Fruit fly (Drosophila melanogaster) whole organism, prepupa: ENCODE results near the gene CG12560.

Experiments
- CG7368 ChIP-seq: fragments of 200-800 bp; sonication (Bioruptor generic); optimal IDR thresholded peaks from 3 replicates; lab custom pipeline; 2016; ENCODE audit warnings: missing biosample characterization, missing genetic modification characterization
- Lpt ChIP-seq: fragments of 200-800 bp; sonication (Bioruptor generic); optimal IDR thresholded peaks from 3 replicates; lab custom pipeline; 2016; ENCODE audit warnings: missing biosample characterization, missing genetic modification characterization
- Met ChIP-seq: fragments of 200-800 bp; sonication (Bioruptor generic); optimal IDR thresholded peaks from 3 replicates; lab custom pipeline; 2016; ENCODE audit warnings: missing biosample characterization, missing genetic modification characterization
- OdsH ChIP-seq: fragments of 200-800 bp; sonication (Bioruptor generic); optimal IDR thresholded peaks from 3 replicates; lab custom pipeline; 2016; ENCODE audit warnings: missing biosample characterization, missing genetic modification characterization
- dac ChIP-seq: fragments of 200-800 bp; sonication (Bioruptor generic); optimal IDR thresholded peaks from 2 replicates; lab custom pipeline; 2017; ENCODE audit warnings: missing biosample characterization, mild to moderate bottlenecking, missing genetic modification characterization
- ss ChIP-seq, 2 experiments: fragments of 200-800 bp; sonication (Bioruptor generic); optimal IDR thresholded peaks; 2 replicates in 1 of 2; 3 replicates in 1 of 2; lab custom pipeline; 2017 to 2018; ENCODE audit warnings: mild to moderate bottlenecking in 2 of 2, missing biosample characterization in 2 of 2, missing genetic modification characterization in 2 of 2, moderate library complexity in 1 of 2
- svp ChIP-seq: fragments of 200-800 bp; sonication (Bioruptor generic); peaks from one replicate; lab custom pipeline; 2016; ENCODE audit warnings: missing biosample characterization, missing genetic modification characterization
- topi ChIP-seq: fragments of 200-800 bp; sonication (Bioruptor generic); optimal IDR thresholded peaks from 3 replicates; lab custom pipeline; 2016; ENCODE audit warnings: missing biosample characterization, missing genetic modification characterization

DNA sequence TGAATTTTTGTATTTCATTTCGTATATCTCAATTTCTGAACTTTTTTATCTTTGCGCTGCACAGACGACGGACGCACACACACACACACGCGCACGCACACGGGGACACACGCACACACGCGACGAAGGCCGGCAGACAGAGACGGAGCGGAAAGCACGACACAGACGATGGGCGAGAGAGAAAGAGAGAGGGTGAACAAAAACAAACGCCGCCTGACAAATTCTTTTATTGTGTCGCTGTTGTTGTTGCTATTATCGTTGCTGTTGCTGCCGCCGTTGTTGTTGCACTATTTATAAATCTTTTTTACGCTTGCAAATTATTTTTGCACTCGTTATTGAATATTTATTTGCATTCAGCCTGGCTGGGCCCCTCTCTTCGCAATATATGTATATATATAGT is 32.5 kb downstream of the CG12560 start:
- no peak for TF ChIP-seq topi (GFP tag; lab: Kevin White, UChicago)
- no peak for TF ChIP-seq CG7368 (GFP tag; lab: Kevin White, UChicago)
- no peak for TF ChIP-seq Met
- no peak for TF ChIP-seq OdsH (GFP tag; lab: Kevin White, UChicago)
- TF ChIP-seq svp: peak; percentile 31
- peak; percentile 9 to 63 for TF ChIP-seq ss (GFP tag; optimal IDR thresholded peaks at IDR 0.05; lab: Kevin White, UChicago)
- no peak for TF ChIP-seq Lpt (GFP tag; lab: Kevin White, UChicago)
- no peak for TF ChIP-seq dac (GFP tag; lab: Kevin White, UChicago)
